Worm (Caenorhabditis elegans) whole organism, L3 larva: ENCODE data around the gene yif-1.

ENCODE experiments used
- R02D3.7 ChIP-seq: fragments of 150-350 bp; optimal IDR thresholded peaks from 2 replicates; lab custom pipeline; 2014; ENCODE audit warnings: missing biosample characterization, missing genetic modification characterization
- ZK546.5 ChIP-seq: sonication (generic microtip); optimal IDR thresholded peaks from 2 replicates; lab custom pipeline; 2017; ENCODE audit warnings: missing biosample characterization, missing genetic modification characterization
- aly-2 ChIP-seq: fragments of 150-350 bp; optimal IDR thresholded peaks from 2 replicates; lab custom pipeline; 2014; ENCODE audit warnings: missing biosample characterization, missing genetic modification characterization
- ceh-16 ChIP-seq: sonication (generic microtip); optimal IDR thresholded peaks from 2 replicates; lab custom pipeline; 2017; ENCODE audit warnings: missing biosample characterization, missing genetic modification characterization
- ceh-82 ChIP-seq: fragments of 150-350 bp; optimal IDR thresholded peaks from 2 replicates; lab custom pipeline; 2014; ENCODE audit warnings: missing biosample characterization, missing genetic modification characterization
- ceh-9 ChIP-seq: sonication (generic microtip); optimal IDR thresholded peaks from 2 replicates; lab custom pipeline; 2018; ENCODE audit warnings: missing biosample characterization, missing genetic modification characterization
- daf-12 ChIP-seq: fragments of 150-350 bp; optimal IDR thresholded peaks from 2 replicates; lab custom pipeline; 2014; ENCODE audit warnings: missing biosample characterization, missing genetic modification reagents, missing genetic modification characterization
- egl-27 ChIP-seq: sonication (generic microtip); optimal IDR thresholded peaks from 4 replicates; lab custom pipeline; 2017; ENCODE audit warnings: missing biosample characterization, missing genetic modification reagents, missing genetic modification characterization
- elt-2 ChIP-seq: sonication (generic microtip); optimal IDR thresholded peaks from 2 replicates; lab custom pipeline; 2016; ENCODE audit warnings: missing genetic modification reagents, mild to moderate bottlenecking, missing genetic modification characterization, missing compliant biosample characterization
- elt-3 ChIP-seq, 3 experiments: fragments of 150-350 bp in 1 of 3; sonication (generic microtip) in 2 of 3; optimal IDR thresholded peaks; 2 replicates in 2 of 3; 4 replicates in 1 of 3; lab custom pipeline; 2014 to 2017; ENCODE audit warnings: missing biosample characterization in 3 of 3, missing genetic modification characterization in 3 of 3
- fkh-2 ChIP-seq: fragments of 150-350 bp; optimal IDR thresholded peaks from 2 replicates; lab custom pipeline; 2014; ENCODE audit warnings: missing biosample characterization, missing genetic modification reagents, missing genetic modification characterization
- fos-1 ChIP-seq: fragments of 150-350 bp; optimal IDR thresholded peaks from 2 replicates; lab custom pipeline; 2014; ENCODE audit warnings: missing biosample characterization, missing genetic modification characterization
- lin-15B ChIP-seq: fragments of 150-350 bp; optimal IDR thresholded peaks from 2 replicates; lab custom pipeline; 2014; ENCODE audit warnings: missing biosample characterization, missing genetic modification characterization
- lin-39 ChIP-seq: fragments of 150-350 bp; optimal IDR thresholded peaks from 2 replicates; lab custom pipeline; 2018; ENCODE audit warnings: missing biosample characterization, missing genetic modification reagents, missing genetic modification characterization
- mdl-1 ChIP-seq: fragments of 150-350 bp; optimal IDR thresholded peaks from 2 replicates; lab custom pipeline; 2014; ENCODE audit warnings: missing biosample characterization, missing genetic modification characterization
- mml-1 ChIP-seq: fragments of 150-350 bp; sonication (generic microtip); optimal IDR thresholded peaks from 3 replicates; lab custom pipeline; 2014; ENCODE audit warnings: missing biosample characterization, missing genetic modification characterization
- nfya-1 ChIP-seq: sonication (generic microtip); optimal IDR thresholded peaks from 2 replicates; lab custom pipeline; 2017; ENCODE audit warnings: missing genetic modification characterization, mild to moderate bottlenecking, missing compliant biosample characterization, antibody characterized with exemption, moderate library complexity; ENCODE audit not compliant: insufficient read depth
- nhr-12 ChIP-seq: fragments of 150-350 bp; optimal IDR thresholded peaks from 2 replicates; lab custom pipeline; 2014; ENCODE audit warnings: missing biosample characterization, missing genetic modification characterization
- nhr-23 ChIP-seq: fragments of 150-350 bp; optimal IDR thresholded peaks from 2 replicates; lab custom pipeline; 2014; ENCODE audit warnings: missing biosample characterization, missing genetic modification reagents, missing genetic modification characterization
- nhr-237 ChIP-seq: fragments of 150-350 bp; optimal IDR thresholded peaks from 2 replicates; lab custom pipeline; 2014; ENCODE audit warnings: missing biosample characterization, missing genetic modification characterization
- nhr-67 ChIP-seq: fragments of 150-350 bp; optimal IDR thresholded peaks from 2 replicates; lab custom pipeline; 2014; ENCODE audit warnings: missing biosample characterization, missing genetic modification characterization
- nhr-76 ChIP-seq: fragments of 150-350 bp; sonication (generic microtip); optimal IDR thresholded peaks from 5 replicates; lab custom pipeline; 2014; ENCODE audit warnings: missing biosample characterization, missing genetic modification characterization
- pha-4 ChIP-seq: fragments of 150-350 bp; optimal IDR thresholded peaks from 2 replicates; lab custom pipeline; 2014; ENCODE audit warnings: missing biosample characterization, missing genetic modification reagents, missing genetic modification characterization
- pqm-1 ChIP-seq: fragments of 150-350 bp; optimal IDR thresholded peaks from 2 replicates; lab custom pipeline; 2017; ENCODE audit warnings: missing biosample characterization, missing genetic modification characterization, inconsistent platforms
- sea-2 ChIP-seq: fragments of 150-350 bp; sonication (generic microtip); optimal IDR thresholded peaks from 4 replicates; lab custom pipeline; 2014; ENCODE audit warnings: missing biosample characterization, missing genetic modification reagents, missing genetic modification characterization
- unc-62 ChIP-seq: fragments of 150-350 bp; sonication (generic microtip); optimal IDR thresholded peaks from 4 replicates; lab custom pipeline; 2014; ENCODE audit warnings: missing biosample characterization, missing genetic modification reagents, missing genetic modification characterization
- ztf-4 ChIP-seq: fragments of 150-350 bp; optimal IDR thresholded peaks from 2 replicates; lab custom pipeline; 2014; ENCODE audit warnings: missing biosample characterization, missing genetic modification characterization

The yif-1 gene

DNA sequence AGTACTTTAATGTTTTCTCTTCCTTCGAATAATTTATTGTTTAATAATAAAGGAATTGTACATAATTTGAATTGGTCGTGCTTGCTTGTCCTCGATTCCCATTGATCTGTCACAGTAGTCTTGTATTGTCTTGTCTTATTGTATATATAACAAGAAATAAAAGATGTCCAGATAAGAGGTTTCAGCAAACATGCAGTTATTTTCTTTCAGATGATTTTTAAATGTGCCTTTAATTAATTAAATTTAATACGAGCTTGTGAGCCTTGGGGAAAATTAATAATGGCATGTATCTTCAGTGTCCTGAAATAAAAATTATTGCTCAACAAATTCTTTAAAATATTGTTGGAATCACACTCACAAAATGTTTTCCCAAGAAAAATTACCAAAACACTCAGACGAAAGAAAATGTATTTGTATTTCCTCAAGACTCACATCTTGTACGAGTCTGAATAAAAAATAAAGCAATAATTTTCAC is 31.6 kb downstream of the yif-1 start:
- TF ChIP-seq mdl-1 (tag; lab: Kevin White, UChicago) (no peak), mml-1 (tag; lab: Kevin White, UChicago) (no peak)
- TF ChIP-seq, all 47 proteins: peak for 0

DNA sequence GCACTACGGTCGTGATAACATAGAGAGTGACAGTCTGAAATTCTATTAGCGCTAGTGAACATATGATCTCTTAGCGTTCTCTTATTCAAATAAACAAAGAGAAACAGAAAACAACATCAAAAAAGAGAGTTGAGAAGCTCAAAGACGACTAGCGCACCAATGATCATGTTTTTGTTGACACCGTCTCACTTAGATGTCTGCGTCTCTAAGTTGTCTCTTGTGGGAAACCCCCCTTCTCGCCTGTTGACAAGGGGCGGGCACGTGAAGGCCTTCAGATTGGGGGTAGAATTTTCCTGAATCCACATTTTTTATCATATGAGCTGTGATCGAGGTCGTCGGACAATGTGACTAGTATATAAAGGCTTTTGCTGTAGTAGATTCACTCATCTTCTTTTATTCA is 34.8 kb downstream of the yif-1 start:
- TF ChIP-seq ztf-4 (no peak), nfya-1 (tag; lab: Kevin White, UChicago) (peak; percentile 26), mdl-1 (tag; lab: Kevin White, UChicago) (peak; percentile 46), fkh-2 (tag; lab: Kevin White, UChicago) (no peak), daf-12 (tag; lab: Kevin White, UChicago) (no peak), pha-4 (tag; lab: Kevin White, UChicago) (peak; percentile 94), mml-1 (tag; lab: Kevin White, UChicago) (no peak), nhr-23 (tag; lab: Kevin White, UChicago) (no peak), egl-27 (tag; lab: Kevin White, UChicago) (no peak), lin-39 (tag; lab: Kevin White, UChicago) (peak; percentile 36), pqm-1 (tag; lab: Kevin White, UChicago) (no peak), nhr-76 (tag; lab: Kevin White, UChicago) (no peak), nhr-12 (tag; lab: Kevin White, UChicago) (no peak)

DNA sequence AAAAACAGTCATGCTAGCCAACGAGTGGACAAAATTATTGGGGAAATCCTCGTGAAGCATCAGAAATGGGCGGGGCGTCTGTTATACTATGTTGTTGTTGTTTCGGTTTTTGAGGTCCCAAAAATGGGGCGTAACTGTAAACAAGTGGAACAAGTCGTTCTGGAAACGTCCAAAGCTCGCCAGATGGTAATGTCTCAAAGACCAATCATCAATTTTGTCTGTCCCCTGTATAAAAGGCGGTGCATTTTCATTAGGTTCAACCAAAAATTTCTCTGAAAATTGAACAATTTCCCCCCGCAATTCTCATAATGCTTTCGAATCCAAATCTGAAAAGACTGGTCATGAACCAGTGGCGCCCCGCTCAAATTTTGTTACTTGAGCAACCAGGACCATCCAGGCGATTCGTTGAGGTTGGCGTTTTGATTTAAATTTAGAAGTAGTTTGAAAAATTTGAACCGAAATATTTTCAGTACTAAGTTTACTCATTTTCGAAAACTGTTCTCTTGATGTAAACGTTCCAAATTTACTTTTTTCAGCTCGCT is 35.6 kb downstream of the yif-1 start:
- TF ChIP-seq nhr-23 (tag; lab: Kevin White, UChicago) (no peak), egl-27 (tag; lab: Kevin White, UChicago) (no peak), nhr-67 (no peak), nhr-237 (tag; lab: Kevin White, UChicago) (no peak), fos-1 (tag; lab: Kevin White, UChicago) (no peak), lin-15B (tag; lab: Kevin White, UChicago) (no peak)
- TF ChIP-seq, all 47 proteins: peak for 0

DNA sequence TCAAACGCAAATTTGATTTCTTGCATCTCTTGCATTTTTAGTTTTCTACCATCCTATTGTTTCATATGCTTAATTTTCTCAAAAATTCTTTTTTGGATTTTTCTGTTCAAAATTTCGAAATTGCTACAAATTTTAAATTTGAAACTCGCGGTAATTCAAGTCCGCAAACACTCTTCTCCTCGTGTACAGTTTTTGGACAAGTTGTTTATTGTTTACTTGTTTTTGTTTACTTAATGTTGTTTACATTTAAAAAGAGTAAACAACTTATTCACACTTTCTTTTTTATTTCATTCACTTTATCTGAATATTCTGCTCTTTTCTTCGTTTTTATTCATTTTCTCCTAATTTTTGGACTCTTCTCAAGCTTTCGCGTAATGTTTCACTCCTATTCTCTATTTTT is 36.4 kb downstream of the yif-1 start:
- TF ChIP-seq nfya-1 (tag; lab: Kevin White, UChicago) (no peak), elt-3 (tag; optimal IDR thresholded peaks at IDR 0.05; lab: Kevin White, UChicago) (no peak), ceh-16 (tag; lab: Kevin White, UChicago) (no peak), unc-62 (GFP tag; lab: Kevin White, UChicago) (no peak), nhr-67 (no peak), nhr-76 (tag; lab: Kevin White, UChicago) (no peak), ceh-9 (no peak), R02D3.7 (tag; lab: Kevin White, UChicago) (no peak), aly-2 (tag; lab: Kevin White, UChicago) (no peak), ZK546.5 (tag; lab: Kevin White, UChicago) (no peak), daf-12 (tag; lab: Kevin White, UChicago) (no peak), sea-2 (GFP tag; lab: Kevin White, UChicago) (no peak), ceh-82 (no peak)

DNA sequence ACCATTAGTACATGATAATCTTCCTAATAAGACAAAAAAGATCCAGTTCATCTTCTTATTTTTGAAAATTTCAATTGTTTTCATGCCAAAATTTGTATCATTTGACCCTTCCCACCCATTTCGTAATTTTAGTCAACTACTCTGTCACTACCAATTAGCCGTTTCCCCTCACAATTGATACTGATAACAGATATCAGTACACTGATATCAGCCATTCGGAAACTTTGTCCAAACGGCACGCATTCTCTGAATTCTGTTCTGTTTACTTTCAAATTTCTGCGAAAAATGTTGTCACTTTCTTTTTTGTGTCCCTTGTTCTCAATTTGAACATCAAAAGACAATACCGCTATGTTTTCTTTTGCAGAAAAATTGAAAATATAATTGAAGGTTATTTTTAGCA is 42.1 kb downstream of the yif-1 start:
- TF ChIP-seq pha-4 (tag; lab: Kevin White, UChicago) (peak; percentile 23), elt-2 (tag; lab: Kevin White, UChicago) (peak; percentile 68), elt-3 (tag; optimal IDR thresholded peaks at IDR 0.05; lab: Kevin White, UChicago) (peak in 2 of 3 experiments; percentile 92 to 93), pqm-1 (tag; lab: Kevin White, UChicago) (peak; percentile 62), nhr-23 (tag; lab: Kevin White, UChicago) (no peak), unc-62 (GFP tag; lab: Kevin White, UChicago) (no peak), egl-27 (tag; lab: Kevin White, UChicago) (no peak)

DNA sequence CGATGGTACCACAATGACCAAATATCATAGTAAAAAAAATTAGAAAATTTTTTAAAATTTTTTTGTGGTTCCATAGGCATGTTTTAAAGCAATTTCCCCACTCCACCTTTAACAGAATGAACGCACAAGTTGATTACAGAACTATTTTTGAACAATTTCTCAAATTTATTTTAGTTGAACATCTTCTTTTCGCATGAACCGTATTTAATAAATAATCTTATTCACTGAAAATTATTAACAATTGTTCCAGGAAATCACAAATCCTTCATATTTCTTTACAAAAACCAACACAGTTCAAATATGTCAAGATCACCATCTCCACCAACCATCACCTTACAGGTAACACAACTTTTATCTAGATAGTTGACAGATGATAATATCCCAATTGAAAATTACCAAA is 43.1 kb downstream of the yif-1 start, which contains the start of gene lea-1:
Gene lea-1, plus strand, starts transcription at position 301 of the 400 bp plus-strand sequence.
- TF ChIP-seq daf-12 (tag; lab: Kevin White, UChicago) (no peak), ceh-16 (tag; lab: Kevin White, UChicago) (no peak), ztf-4 (no peak), fos-1 (tag; lab: Kevin White, UChicago) (no peak)
